Fruit fly (Drosophila melanogaster) whole organism, wandering third instar larva: ENCODE results near the gene fred.

Experiments
- Abd-B ChIP-seq: fragments of >200 bp; optimal IDR thresholded peaks from 2 replicates; lab custom pipeline; 2017; ENCODE audit warnings: missing biosample characterization, missing genetic modification characterization
- CG32264 ChIP-seq: fragments of 200-800 bp; sonication (Bioruptor generic); optimal IDR thresholded peaks from 2 replicates; lab custom pipeline; 2016; ENCODE audit warnings: missing biosample characterization, missing genetic modification characterization
- Dfd ChIP-seq: fragments of >200 bp; optimal IDR thresholded peaks from 2 replicates; lab custom pipeline; 2017; ENCODE audit warnings: missing biosample characterization, missing genetic modification characterization
- Dif ChIP-seq: fragments of 200-275, 200-300 bp; sonication (Bioruptor generic); optimal IDR thresholded peaks from 2 replicates; lab custom pipeline; 2018; ENCODE audit warnings: missing biosample characterization, missing genetic modification characterization; ENCODE audit not compliant: partially characterized antibody
- GATAd ChIP-seq: sonication (Bioruptor generic); optimal IDR thresholded peaks from 2 replicates; lab custom pipeline; 2016; ENCODE audit warnings: missing biosample characterization, missing genetic modification characterization
- HLH106 ChIP-seq: fragments of 200-800 bp; optimal IDR thresholded peaks from 3 replicates; lab custom pipeline; 2019; ENCODE audit warnings: missing biosample characterization, mild to moderate bottlenecking, missing genetic modification characterization, moderate library complexity
- Hr83 ChIP-seq: fragments of 200-300 bp; sonication (Bioruptor generic); optimal IDR thresholded peaks from 2 replicates; lab custom pipeline; 2016; ENCODE audit warnings: missing biosample characterization, mild to moderate bottlenecking, missing genetic modification characterization, moderate library complexity; ENCODE audit not compliant: poor library complexity, severe bottlenecking
- Jra ChIP-seq: sonication (Bioruptor generic); optimal IDR thresholded peaks from 2 replicates; lab custom pipeline; 2016; ENCODE audit warnings: missing biosample characterization, missing genetic modification characterization
- Mio ChIP-seq: sonication (Bioruptor generic); optimal IDR thresholded peaks from 2 replicates; lab custom pipeline; 2016; ENCODE audit warnings: missing biosample characterization, missing genetic modification characterization
- N ChIP-seq: fragments of >200 bp; optimal IDR thresholded peaks from 2 replicates; lab custom pipeline; 2018; ENCODE audit warnings: missing biosample characterization, missing external identifiers, missing genetic modification characterization
- OdsH ChIP-seq: fragments of 200-800 bp; sonication (Bioruptor generic); optimal IDR thresholded peaks from 2 replicates; lab custom pipeline; 2016; ENCODE audit warnings: missing biosample characterization, mild to moderate bottlenecking, missing genetic modification characterization
- Rel ChIP-seq, 2 experiments: fragments of 200-800 bp; sonication (Bioruptor generic) in 1 of 2; optimal IDR thresholded peaks; 2 replicates in 1 of 2; 3 replicates in 1 of 2; lab custom pipeline; 2016 to 2019; ENCODE audit warnings: mild to moderate bottlenecking in 2 of 2, missing biosample characterization in 2 of 2, missing genetic modification characterization in 2 of 2, moderate library complexity in 1 of 2
- Sp1 ChIP-seq: fragments of 200-800 bp; sonication (Bioruptor generic); optimal IDR thresholded peaks from 3 replicates; lab custom pipeline; 2019; ENCODE audit warnings: missing biosample characterization, mild to moderate bottlenecking, missing genetic modification characterization, moderate library complexity
- Vsx2 ChIP-seq: fragments of 200-300, 225-300 bp; sonication (Bioruptor generic); optimal IDR thresholded peaks from 2 replicates; lab custom pipeline; 2018; ENCODE audit warnings: missing biosample characterization, missing genetic modification characterization; ENCODE audit not compliant: partially characterized antibody
- br ChIP-seq: fragments of 200-800 bp; sonication (Bioruptor generic); optimal IDR thresholded peaks from 2 replicates; lab custom pipeline; 2016; ENCODE audit warnings: missing biosample characterization, missing genetic modification characterization
- brk ChIP-seq: fragments of 200-800 bp; sonication (Bioruptor generic); optimal IDR thresholded peaks from 2 replicates; lab custom pipeline; 2016; ENCODE audit warnings: missing biosample characterization, mild to moderate bottlenecking, missing genetic modification characterization
- dl ChIP-seq, 2 experiments: fragments of 175-275, 200-275 bp in 1 of 2; fragments of 200-275 bp in 1 of 2; sonication (Bioruptor generic); optimal IDR thresholded peaks; lab custom pipeline; 2018; ENCODE audit warnings: mild to moderate bottlenecking in 2 of 2, missing biosample characterization in 2 of 2, missing genetic modification characterization in 2 of 2, moderate library complexity in 2 of 2; ENCODE audit not compliant: partially characterized antibody in 2 of 2, insufficient read depth in 1 of 2
- dsf ChIP-seq: sonication (Bioruptor generic); optimal IDR thresholded peaks from 2 replicates; lab custom pipeline; 2016; ENCODE audit warnings: missing biosample characterization, missing genetic modification characterization, borderline replicate concordance
- foxo ChIP-seq, 2 experiments: fragments of 200-800 bp; sonication (Bioruptor generic); optimal IDR thresholded peaks; 2 replicates in 1 of 2; 3 replicates in 1 of 2; lab custom pipeline; 2016 to 2017; ENCODE audit warnings: missing biosample characterization in 2 of 2, missing genetic modification characterization in 2 of 2
- fru ChIP-seq: fragments of 200-800 bp; sonication (Bioruptor generic); optimal IDR thresholded peaks from 3 replicates; lab custom pipeline; 2016; ENCODE audit warnings: missing biosample characterization, mild to moderate bottlenecking, missing genetic modification characterization
- h ChIP-seq: fragments of 200-800 bp; sonication (Bioruptor generic); optimal IDR thresholded peaks from 3 replicates; lab custom pipeline; 2016; ENCODE audit warnings: missing biosample characterization, mild to moderate bottlenecking, missing genetic modification characterization
- jim ChIP-seq: fragments of 175-275, 200-325 bp; sonication (Bioruptor generic); optimal IDR thresholded peaks from 2 replicates; lab custom pipeline; 2016; ENCODE audit warnings: missing biosample characterization, mild to moderate bottlenecking, missing genetic modification characterization
- lola ChIP-seq: fragments of >200 bp; optimal IDR thresholded peaks from 2 replicates; lab custom pipeline; 2017; ENCODE audit warnings: missing biosample characterization, missing genetic modification characterization
- pan ChIP-seq: fragments of >200 bp; optimal IDR thresholded peaks from 2 replicates; lab custom pipeline; 2017
- psq ChIP-seq: fragments of 200-800 bp; sonication (Bioruptor generic); optimal IDR thresholded peaks from 3 replicates; lab custom pipeline; 2017; ENCODE audit warnings: missing biosample characterization, mild to moderate bottlenecking, missing genetic modification characterization, moderate library complexity
- rgr ChIP-seq: fragments of 200-800 bp; sonication (Bioruptor generic); optimal IDR thresholded peaks from 3 replicates; lab custom pipeline; 2016; ENCODE audit warnings: missing biosample characterization, mild to moderate bottlenecking, missing genetic modification characterization
- sage ChIP-seq: fragments of 200-800 bp; sonication (Bioruptor generic); optimal IDR thresholded peaks from 2 replicates; lab custom pipeline; 2016; ENCODE audit warnings: missing biosample characterization, mild to moderate bottlenecking, missing genetic modification characterization
- usp ChIP-seq: fragments of >200 bp; optimal IDR thresholded peaks from 2 replicates; lab custom pipeline; 2017; ENCODE audit warnings: missing biosample characterization, missing genetic modification characterization
- woc ChIP-seq: sonication (Bioruptor generic); optimal IDR thresholded peaks from 2 replicates; lab custom pipeline; 2016; ENCODE audit warnings: missing biosample characterization, mild to moderate bottlenecking, missing genetic modification characterization

The fred gene

DNA sequence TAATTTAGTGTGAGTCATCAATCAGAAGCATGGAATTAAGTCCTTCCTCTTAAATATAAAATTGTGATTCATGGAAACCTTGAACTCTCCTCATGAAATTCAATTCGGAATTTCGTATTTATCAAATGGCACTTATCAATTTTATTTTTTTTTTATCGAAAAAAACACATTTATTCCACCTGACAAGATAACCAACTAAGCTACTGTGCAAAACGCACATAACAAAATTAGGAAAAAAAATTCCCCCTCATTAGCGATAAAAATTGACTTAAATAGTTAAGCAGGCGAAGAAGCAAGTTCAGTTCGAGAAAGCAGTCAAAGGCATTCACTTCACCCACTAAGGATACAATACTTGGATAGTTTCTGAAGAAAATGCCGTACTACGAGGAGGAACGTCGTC, 14.2 kb upstream of the fred start, which contains the start of gene CG15423:
Gene CG15423 (plus strand): TSS at position 301 of the 400 bp plus-strand sequence.
- TF ChIP-seq Rel (GFP tag; optimal IDR thresholded peaks at IDR 0.05; lab: Kevin White, UChicago) (no peak), Rel (tag; optimal IDR thresholded peaks at IDR 0.05; lab: Kevin White, UChicago) (peak; percentile 26), sage (GFP tag; lab: Kevin White, UChicago) (no peak)

DNA sequence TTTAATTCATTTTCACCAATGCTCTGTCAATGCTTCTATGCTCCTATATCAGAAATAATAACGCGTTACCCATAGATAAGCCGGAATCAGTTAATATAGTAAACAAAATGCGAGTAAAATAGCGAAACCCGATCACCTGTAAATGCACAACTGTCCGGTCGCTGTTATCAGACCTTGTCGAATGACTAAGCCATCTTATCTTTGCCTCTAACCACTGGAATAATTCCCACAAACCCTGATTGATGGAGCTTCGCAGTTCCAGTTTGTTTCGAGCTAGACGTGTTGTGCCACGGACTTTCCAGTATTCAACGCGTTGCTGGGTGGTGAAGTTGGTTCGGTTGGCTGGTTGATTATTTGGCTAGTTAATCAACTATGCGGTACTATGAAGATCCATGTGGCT, 13.2 kb upstream of the fred start, which contains the start of gene CG15422:
Gene CG15422 (plus strand): TSS at position 301 of the 400 bp plus-strand sequence.
- TF ChIP-seq Vsx2 (GFP tag; lab: Kevin White, UChicago) (no peak), Jra (GFP tag; lab: Kevin White, UChicago) (no peak)

- TF ChIP-seq N (no peak), Dfd (GFP tag; lab: Kevin White, UChicago) (no peak), Vsx2 (GFP tag; lab: Kevin White, UChicago) (no peak), woc (GFP tag; lab: Kevin White, UChicago) (no peak), h (GFP tag; lab: Kevin White, UChicago) (no peak), usp (no peak), CG32264 (no peak), dl (GFP tag; optimal IDR thresholded peaks at IDR 0.05; lab: Kevin White, UChicago; ENCODE audit: insufficient read depth in 1 of 2, partially characterized antibody in 2 of 2) (no peak), dsf (GFP tag; lab: Kevin White, UChicago) (no peak), rgr (GFP tag; lab: Kevin White, UChicago) (no peak), sage (GFP tag; lab: Kevin White, UChicago) (no peak), HLH106 (tag; lab: Kevin White, UChicago) (no peak), Rel (GFP tag; optimal IDR thresholded peaks at IDR 0.05; lab: Kevin White, UChicago) (no peak), Rel (tag; optimal IDR thresholded peaks at IDR 0.05; lab: Kevin White, UChicago) (no peak), Jra (GFP tag; lab: Kevin White, UChicago) (no peak), Mio (GFP tag; lab: Kevin White, UChicago) (no peak), Abd-B (GFP tag; lab: Kevin White, UChicago) (no peak), Hr83 (GFP tag; lab: Kevin White, UChicago) (no peak)
Measured at dm6 chr2L:4003780-4004179, 12.3 kb upstream of the fred start, which contains the start of gene CG34176. Gene CG34176, plus strand, starts transcription at chr2L:4004080.

dm6 chr2L:3999718-4000117, 8.2 kb upstream of the fred start, which contains the start of gene CG43797:
Gene CG43797, plus strand, starts transcription at chr2L:4000018.
- TF ChIP-seq foxo (GFP tag; optimal IDR thresholded peaks at IDR 0.05; lab: Kevin White, UChicago) (no peak), HLH106 (tag; lab: Kevin White, UChicago) (no peak), Dif (GFP tag; lab: Kevin White, UChicago) (no peak), Jra (GFP tag; lab: Kevin White, UChicago) (no peak), dl (GFP tag; optimal IDR thresholded peaks at IDR 0.05; lab: Kevin White, UChicago; ENCODE audit: insufficient read depth in 1 of 2, partially characterized antibody in 2 of 2) (no peak), psq (GFP tag; lab: Kevin White, UChicago) (no peak), Sp1 (GFP tag; lab: Kevin White, UChicago) (no peak), br (no peak), GATAd (GFP tag; lab: Kevin White, UChicago) (no peak), OdsH (no peak), N (no peak), Abd-B (GFP tag; lab: Kevin White, UChicago) (no peak), Dfd (GFP tag; lab: Kevin White, UChicago) (no peak), Vsx2 (GFP tag; lab: Kevin White, UChicago) (no peak), brk (GFP tag; lab: Kevin White, UChicago) (no peak), lola (GFP tag; lab: Kevin White, UChicago) (no peak), usp (no peak), dsf (GFP tag; lab: Kevin White, UChicago) (no peak), fru (GFP tag; lab: Kevin White, UChicago) (no peak), jim (GFP tag; lab: Kevin White, UChicago) (no peak)

DNA sequence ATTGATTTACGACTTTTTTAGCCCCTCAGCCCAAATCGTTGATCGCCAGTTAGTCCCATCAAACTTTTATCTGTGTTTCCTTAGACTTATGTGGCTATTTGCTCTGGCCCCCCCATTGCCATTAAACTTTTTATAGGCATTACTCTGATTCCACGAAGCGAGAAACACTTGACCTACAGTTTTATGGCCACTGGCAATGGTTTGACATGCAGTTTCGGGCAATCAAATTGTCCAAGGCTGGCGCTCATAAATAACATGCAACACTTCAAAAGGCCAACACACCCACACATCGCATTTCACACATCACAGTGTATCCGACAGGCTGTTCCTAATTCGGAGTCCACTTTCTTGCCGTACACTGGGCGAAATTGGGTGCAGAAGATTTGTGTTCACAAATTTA, 23.2 kb downstream of the fred start:
- no peak for TF ChIP-seq CG32264
- TF ChIP-seq GATAd (GFP tag; lab: Kevin White, UChicago): no peak
- TF ChIP-seq pan (lab: Kevin White, UChicago): no peak
- TF ChIP-seq Vsx2 (GFP tag; lab: Kevin White, UChicago): no peak
